Fruit fly (Drosophila melanogaster) ovary, adult (tissue): ENCODE results near the gene CG9263.

ENCODE experiments used
- CG17801 ChIP-seq: fragments of 200-800 bp; optimal IDR thresholded peaks from 2 replicates; lab custom pipeline; 2019; ENCODE audit warnings: missing biosample characterization, mild to moderate bottlenecking, missing genetic modification characterization, moderate library complexity; ENCODE audit not compliant: partially characterized antibody

CG9263 gene

DNA sequence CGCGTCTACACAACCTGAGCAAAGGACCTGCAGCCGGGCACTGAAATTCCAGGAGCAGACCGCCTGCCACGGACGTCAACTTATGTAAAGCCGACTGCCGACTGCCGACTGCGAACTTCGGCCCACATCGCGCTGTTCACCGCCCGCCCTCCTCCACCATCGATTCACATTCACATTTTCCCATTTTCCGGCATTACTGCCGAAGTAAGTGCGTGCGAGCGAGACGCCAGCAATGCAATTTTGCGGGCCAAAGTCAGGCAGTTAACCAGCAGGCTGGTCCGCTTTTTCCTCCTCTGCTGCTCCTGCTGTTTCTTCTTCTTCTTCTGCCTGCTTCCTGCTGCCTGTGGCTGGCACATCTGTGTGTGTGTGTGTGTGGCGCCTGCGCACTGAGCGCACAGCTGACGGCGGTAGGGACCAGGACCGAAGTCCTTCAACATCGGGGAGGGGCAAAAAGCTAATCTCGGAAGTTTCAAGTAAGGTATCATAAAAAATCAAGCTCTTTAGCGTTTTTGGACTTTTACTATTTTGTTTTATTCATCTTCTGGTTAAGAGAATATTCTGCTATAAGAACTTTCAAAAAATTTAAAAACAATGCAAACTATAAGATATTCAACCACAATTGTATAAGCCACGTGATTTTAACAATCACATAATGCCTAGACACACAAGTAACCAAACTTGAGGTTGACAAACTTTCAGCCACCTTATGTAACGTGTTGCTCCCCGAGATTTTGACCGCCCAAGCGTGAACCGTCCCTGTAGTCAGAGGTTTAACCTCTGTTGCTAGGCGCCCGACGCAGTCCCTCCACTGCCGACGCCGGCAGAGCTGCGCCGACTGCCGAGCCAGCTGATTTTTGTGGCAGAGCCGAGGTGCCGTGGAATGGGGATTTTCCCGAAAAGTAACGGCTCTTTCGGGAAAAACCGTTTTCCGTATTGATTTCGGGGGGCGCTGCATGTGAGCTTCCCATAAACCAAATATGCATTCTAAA, 5.7 kb upstream of the CG9263 start:
- no peak for TF ChIP-seq CG17801 (GFP tag; lab: Kevin White, UChicago)

DNA sequence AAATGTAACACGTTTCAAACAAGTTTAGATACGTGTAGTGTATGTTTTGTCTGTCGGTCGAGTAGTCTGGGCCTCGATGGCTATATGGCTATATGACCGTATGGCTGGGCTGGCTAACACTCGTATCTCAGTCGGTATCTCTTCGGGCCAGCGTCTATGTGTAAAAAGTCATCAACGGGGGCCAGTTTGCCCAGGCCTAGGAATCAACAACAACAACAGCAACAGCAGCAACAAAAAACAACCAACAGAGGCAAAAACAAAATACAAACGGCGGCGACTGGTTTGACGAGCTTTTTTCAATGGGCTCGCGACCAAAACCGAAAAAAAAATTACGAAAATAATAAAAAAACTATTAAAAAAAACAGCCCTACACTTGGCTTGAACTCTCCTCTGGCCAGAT, 3.3 kb upstream of the CG9263 start:
- TF ChIP-seq CG17801 (GFP tag; lab: Kevin White, UChicago): no peak

- TF ChIP-seq CG17801 (GFP tag; lab: Kevin White, UChicago): no peak
Observed at dm6 chr2L:13541968-13542367, 408 bp downstream of the CG9263 start, which contains the start of gene CG16853. Gene CG16853, plus strand, starts transcription at chr2L:13542268.

DNA sequence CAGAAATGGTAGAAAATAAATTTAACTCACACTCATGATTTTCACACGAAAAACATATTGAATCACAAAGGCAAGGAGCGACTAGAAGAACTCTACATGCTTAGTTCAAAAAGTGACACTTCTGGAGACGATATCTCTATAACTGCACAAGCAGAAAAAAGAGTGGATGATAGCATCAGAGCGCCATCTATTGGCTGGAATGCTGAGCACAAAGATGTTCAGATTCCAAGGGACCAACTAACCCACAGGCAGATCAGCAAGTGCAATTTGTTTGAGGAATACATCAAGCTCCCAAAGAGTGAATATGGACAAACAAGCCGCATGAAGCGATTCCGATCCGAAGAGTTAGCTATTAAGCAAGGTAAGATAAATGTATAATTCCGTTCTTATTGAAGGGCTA, 1.7 kb downstream of the CG9263 start, which contains the start of gene CG16852:
Gene CG16852 (plus strand): TSS at position 48 of the 400 bp plus-strand sequence.
- no peak for TF ChIP-seq CG17801 (GFP tag; lab: Kevin White, UChicago)

- TF ChIP-seq CG17801 (GFP tag; lab: Kevin White, UChicago): no peak
Observed at dm6 chr2L:13535678-13536077, 6.7 kb downstream of the CG9263 start, which contains the start of gene CG15638. Gene CG15638, minus strand, starts transcription at chr2L:13535778.

DNA sequence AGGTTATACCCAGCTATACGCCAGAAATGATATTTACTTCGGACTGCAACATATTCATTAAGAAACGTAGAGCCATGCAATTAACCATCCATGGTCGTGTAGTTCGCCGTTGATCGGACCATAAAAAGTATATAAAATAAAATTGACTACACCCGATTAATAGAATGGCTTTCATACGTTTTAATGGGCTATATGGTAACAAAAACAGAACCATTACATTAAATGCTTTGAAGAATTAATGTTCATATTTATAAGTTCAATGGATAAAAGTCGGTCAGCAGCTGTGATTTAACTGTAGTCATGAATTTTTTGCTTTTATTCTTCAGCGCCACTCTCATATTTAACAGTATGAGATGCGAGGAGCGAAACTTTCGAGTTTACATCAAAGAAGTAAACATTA, 9.9 kb downstream of the CG9263 start, which contains the start of gene CG33645:
Gene CG33645 (plus strand): TSS at position 301 of the 400 bp plus-strand sequence.
- no peak for TF ChIP-seq CG17801 (GFP tag; lab: Kevin White, UChicago)

DNA sequence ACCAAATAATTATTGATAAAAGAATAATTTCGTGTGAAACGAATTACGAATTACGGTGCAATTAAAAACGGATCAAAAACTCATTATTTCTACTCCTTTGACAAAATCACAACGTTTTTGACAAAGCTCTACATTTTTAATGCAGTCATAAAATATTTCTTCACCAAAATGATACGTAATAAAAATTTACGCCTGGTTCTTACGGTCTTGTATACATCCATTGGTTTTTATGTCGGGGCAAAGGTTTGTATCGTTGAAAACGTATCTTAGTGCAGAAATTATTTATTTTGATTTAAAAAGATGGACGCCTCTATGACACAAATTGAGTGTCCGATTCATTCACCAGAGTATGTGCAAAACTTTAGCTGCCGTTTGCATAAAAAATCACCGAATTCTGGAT, 10.6 kb downstream of the CG9263 start, which contains the start of gene CG33644:
Gene CG33644 (plus strand): TSS at position 301 of the 400 bp plus-strand sequence.
- TF ChIP-seq CG17801 (GFP tag; lab: Kevin White, UChicago): no peak

dm6 chr2L:13530774-13531173, 11.6 kb downstream of the CG9263 start, which contains the start of gene CG33643:
Gene CG33643, plus strand, starts transcription at chr2L:13531074.
- no peak for TF ChIP-seq CG17801 (GFP tag; lab: Kevin White, UChicago)

dm6 chr2L:13529675-13530074, 12.7 kb downstream of the CG9263 start, which contains the start of gene CG33642:
Gene CG33642, plus strand, starts transcription at chr2L:13529975.
- no peak for TF ChIP-seq CG17801 (GFP tag; lab: Kevin White, UChicago)

- no peak for TF ChIP-seq CG17801 (GFP tag; lab: Kevin White, UChicago)
Observed at dm6 chr2L:13528742-13529141, 13.6 kb downstream of the CG9263 start, which contains the start of gene CG33641. Gene CG33641, plus strand, starts transcription at chr2L:13529042.

- no peak for TF ChIP-seq CG17801 (GFP tag; lab: Kevin White, UChicago)
Observed at dm6 chr2L:13527541-13527940, 14.8 kb downstream of the CG9263 start, which contains the start of gene CG33640. Gene CG33640, plus strand, starts transcription at chr2L:13527841.

DNA sequence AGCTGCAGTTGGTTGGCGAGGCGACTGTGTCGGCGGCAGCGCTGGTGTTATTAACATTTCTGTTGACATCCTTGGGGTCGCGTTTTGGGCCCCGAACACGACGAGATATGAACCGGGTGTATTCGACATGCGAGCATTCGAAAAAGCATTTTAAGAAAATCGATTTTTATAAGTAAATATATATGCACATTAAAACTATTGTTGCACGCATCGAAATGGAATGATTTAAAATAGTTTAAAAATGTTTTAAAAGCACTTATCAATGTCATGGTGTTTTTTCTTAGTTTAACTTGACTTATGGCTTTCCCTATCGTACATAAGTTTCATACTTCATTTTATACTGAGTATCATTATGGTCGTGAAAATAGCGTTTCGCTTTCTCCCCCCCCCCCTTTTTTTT, 20.6 kb downstream of the CG9263 start:
- no peak for TF ChIP-seq CG17801 (GFP tag; lab: Kevin White, UChicago)

- no peak for TF ChIP-seq CG17801 (GFP tag; lab: Kevin White, UChicago)
Observed at dm6 chr2L:13515688-13516037, 26.7 kb downstream of the CG9263 start.

- no peak for TF ChIP-seq CG17801 (GFP tag; lab: Kevin White, UChicago)
Observed at dm6 chr2L:13514945-13515687, 27.3 kb downstream of the CG9263 start.
